Worm (Caenorhabditis elegans) whole organism, L4 larva: Measurements from ENCODE around the gene col-109.

Experiments used
- F26F4.8 ChIP-seq: fragments of 200-800 bp; sonication (Bioruptor generic); conservative IDR thresholded peaks from 2 replicates; pipeline ENCODE4 v1.3.6; 2022; ENCODE audit warnings: missing genetic modification characterization, missing compliant biosample characterization
- T26A8.4 ChIP-seq: fragments of 200-800 bp; sonication (Bioruptor generic); IDR thresholded peaks from 2 replicates; pipeline ENCODE4 v1.3.6; 2022; ENCODE audit warnings: missing genetic modification characterization, missing compliant biosample characterization
- Y48G9A.11 ChIP-seq: fragments of 200-800 bp; sonication (Bioruptor generic); IDR thresholded peaks from 2 replicates; pipeline ENCODE4 v1.3.6; 2022; ENCODE audit warnings: missing genetic modification reagents, missing genetic modification characterization, missing compliant biosample characterization
- aha-1 ChIP-seq: fragments of 150-350 bp; peaks from one replicate; lab custom pipeline; 2014; ENCODE audit warnings: missing biosample characterization, missing genetic modification characterization
- ceh-28 ChIP-seq: fragments of 150-350 bp; optimal IDR thresholded peaks from 2 replicates; lab custom pipeline; 2014; ENCODE audit warnings: missing biosample characterization, missing genetic modification reagents, missing genetic modification characterization
- ceh-44 ChIP-seq: fragments of 200-800 bp; sonication (Bioruptor generic); IDR thresholded peaks from 2 replicates; pipeline ENCODE4 v1.3.6; 2022; ENCODE audit warnings: missing genetic modification reagents, missing genetic modification characterization, missing compliant biosample characterization
- cey-2 ChIP-seq: sonication (generic microtip); optimal IDR thresholded peaks from 3 replicates; lab custom pipeline; 2017; ENCODE audit warnings: missing genetic modification characterization, mild to moderate bottlenecking, missing compliant biosample characterization, antibody characterized with exemption, borderline replicate concordance; ENCODE audit not compliant: insufficient read depth
- daf-16 ChIP-seq, 3 experiments: sonication (generic microtip); optimal IDR thresholded peaks; 2 replicates each; lab custom pipeline; 2016 to 2017; ENCODE audit warnings: missing genetic modification characterization in 3 of 3, missing genetic modification reagents in 3 of 3, mild to moderate bottlenecking in 2 of 3, missing compliant biosample characterization in 2 of 3, missing biosample characterization in 1 of 3, moderate library complexity in 1 of 3
- daf-19 ChIP-seq: fragments of 200-800 bp; sonication (Bioruptor generic); conservative IDR thresholded peaks from 2 replicates; pipeline ENCODE4 v1.3.6; 2022; ENCODE audit warnings: missing genetic modification characterization, missing compliant biosample characterization
- dmd-6 ChIP-seq: fragments of 200-800 bp; sonication (Bioruptor generic); IDR thresholded peaks from 2 replicates; pipeline ENCODE4 v1.3.6; 2022; ENCODE audit warnings: missing genetic modification reagents, missing genetic modification characterization, missing compliant biosample characterization
- dmd-8 ChIP-seq: fragments of 200-800 bp; sonication (Bioruptor generic); IDR thresholded peaks from 2 replicates; pipeline ENCODE4 v1.3.6; 2022; ENCODE audit warnings: missing genetic modification characterization, missing compliant biosample characterization
- dpl-1 ChIP-seq: fragments of 150-350 bp; optimal IDR thresholded peaks from 2 replicates; lab custom pipeline; 2014; ENCODE audit warnings: missing biosample characterization, missing genetic modification reagents, missing genetic modification characterization
- dve-1 ChIP-seq: sonication (generic microtip); optimal IDR thresholded peaks from 2 replicates; lab custom pipeline; 2017; ENCODE audit warnings: antibody characterized with exemption, mild to moderate bottlenecking, missing genetic modification characterization, missing compliant biosample characterization; ENCODE audit not compliant: insufficient read depth
- egl-43 ChIP-seq: fragments of 200-800 bp; sonication (Bioruptor generic); IDR thresholded peaks from 2 replicates; pipeline ENCODE4 v1.3.6; 2022; ENCODE audit warnings: missing genetic modification reagents, missing genetic modification characterization, missing compliant biosample characterization
- gei-8 ChIP-seq: fragments of 200-800 bp; sonication (Bioruptor generic); optimal IDR thresholded peaks from 2 replicates; lab custom pipeline; 2018; ENCODE audit warnings: mild to moderate bottlenecking, missing genetic modification characterization, missing compliant biosample characterization
- hif-1 ChIP-seq, 2 experiments: sonication (generic microtip); optimal IDR thresholded peaks; 2 replicates each; lab custom pipeline; 2016 to 2017; ENCODE audit warnings: missing compliant biosample characterization in 2 of 2, missing genetic modification characterization in 2 of 2, missing genetic modification reagents in 2 of 2, missing genotype in 2 of 2, mild to moderate bottlenecking in 1 of 2
- hlh-11 ChIP-seq: fragments of 200-800 bp; sonication (Bioruptor generic); optimal IDR thresholded peaks from 2 replicates; lab custom pipeline; 2018; ENCODE audit warnings: mild to moderate bottlenecking, missing genetic modification characterization, missing compliant biosample characterization
- hmg-1.1 ChIP-seq: fragments of 200-800 bp; sonication (Bioruptor generic); IDR thresholded peaks from 2 replicates; pipeline ENCODE4 v1.3.6; 2022; ENCODE audit warnings: missing genetic modification reagents, missing genetic modification characterization, missing compliant biosample characterization
- lin-15B ChIP-seq: fragments of 150-350 bp; sonication (generic microtip); optimal IDR thresholded peaks from 3 replicates; lab custom pipeline; 2014; ENCODE audit warnings: missing biosample characterization, missing genetic modification characterization
- lin-38 ChIP-seq: fragments of 200-800 bp; sonication (Bioruptor generic); IDR thresholded peaks from 2 replicates; pipeline ENCODE4 v1.3.6; 2022; ENCODE audit warnings: missing genetic modification reagents, missing genetic modification characterization, missing compliant biosample characterization
- lir-3 ChIP-seq: sonication (generic microtip); optimal IDR thresholded peaks from 2 replicates; lab custom pipeline; 2016; ENCODE audit warnings: mild to moderate bottlenecking, missing genetic modification characterization, missing compliant biosample characterization
- lsy-2 ChIP-seq, 2 experiments: fragments of 150-350 bp in 1 of 2; sonication (generic microtip) in 1 of 2; optimal IDR thresholded peaks; 2 replicates each; lab custom pipeline; 2014 to 2017; ENCODE audit warnings: missing biosample characterization in 2 of 2, missing genetic modification characterization in 2 of 2
- madf-9 ChIP-seq: fragments of 200-800 bp; sonication (Bioruptor generic); conservative IDR thresholded peaks from 2 replicates; pipeline ENCODE4 v1.3.6; 2022; ENCODE audit warnings: missing genetic modification reagents, missing genetic modification characterization, missing compliant biosample characterization
- mdt-29 ChIP-seq: fragments of 200-800 bp; sonication (Bioruptor generic); IDR thresholded peaks from 2 replicates; pipeline ENCODE4 v1.3.6; 2022; ENCODE audit warnings: missing genetic modification reagents, missing genetic modification characterization, missing compliant biosample characterization
- mep-1 ChIP-seq: fragments of 150-350 bp; sonication (generic microtip); optimal IDR thresholded peaks from 3 replicates; lab custom pipeline; 2014; ENCODE audit warnings: missing biosample characterization, missing genetic modification characterization
- mes-2 ChIP-seq: sonication (generic microtip); optimal IDR thresholded peaks from 2 replicates; lab custom pipeline; 2016; ENCODE audit warnings: missing genotype, mild to moderate bottlenecking, missing genetic modification characterization, missing compliant biosample characterization; ENCODE audit not compliant: poor library complexity, severe bottlenecking
- mxl-3 ChIP-seq: fragments of 200-800 bp; sonication (Bioruptor generic); optimal IDR thresholded peaks from 2 replicates; lab custom pipeline; 2018; ENCODE audit warnings: mild to moderate bottlenecking, missing genetic modification characterization, missing compliant biosample characterization
- nhr-11 ChIP-seq: fragments of 150-350 bp; optimal IDR thresholded peaks from 2 replicates; lab custom pipeline; 2014; ENCODE audit warnings: missing biosample characterization, missing genetic modification characterization
- nhr-237 ChIP-seq: sonication (generic microtip); optimal IDR thresholded peaks from 2 replicates; lab custom pipeline; 2017; ENCODE audit warnings: missing biosample characterization, missing genetic modification characterization
- nhr-76 ChIP-seq: fragments of 150-350 bp; optimal IDR thresholded peaks from 2 replicates; lab custom pipeline; 2014; ENCODE audit warnings: missing biosample characterization, missing genetic modification characterization
- nhr-77 ChIP-seq: fragments of 150-350 bp; optimal IDR thresholded peaks from 2 replicates; lab custom pipeline; 2014; ENCODE audit warnings: missing biosample characterization, missing genetic modification characterization
- rbr-2 ChIP-seq: sonication (generic microtip); optimal IDR thresholded peaks from 2 replicates; lab custom pipeline; 2016; ENCODE audit warnings: missing genotype, missing genetic modification characterization, missing compliant biosample characterization
- set-16 ChIP-seq: fragments of 200-800 bp; sonication (Bioruptor generic); IDR thresholded peaks from 2 replicates; pipeline ENCODE4 v1.3.6; 2022; ENCODE audit warnings: missing genetic modification reagents, missing genetic modification characterization, missing compliant biosample characterization
- spr-1 ChIP-seq: sonication (generic microtip); optimal IDR thresholded peaks from 2 replicates; lab custom pipeline; 2016; ENCODE audit warnings: mild to moderate bottlenecking, missing genetic modification characterization, missing compliant biosample characterization
- tag-97 ChIP-seq: fragments of 200-800 bp; sonication (Bioruptor generic); IDR thresholded peaks from 2 replicates; pipeline ENCODE4 v1.3.6; 2022; ENCODE audit warnings: missing genetic modification characterization, missing compliant biosample characterization
- unc-39 ChIP-seq: sonication (generic microtip); optimal IDR thresholded peaks from 2 replicates; lab custom pipeline; 2017; ENCODE audit warnings: missing biosample characterization, missing genetic modification characterization
- unc-62 ChIP-seq, 3 experiments: fragments of 150-350 bp in 1 of 3; sonication (generic microtip); optimal IDR thresholded peaks in 2 of 3; peaks in 1 of 3; 1 replicate in 1 of 3; 2 replicates in 2 of 3; lab custom pipeline; 2014 to 2017; ENCODE audit warnings: missing biosample characterization in 3 of 3, missing genetic modification characterization in 3 of 3, missing genetic modification reagents in 3 of 3, missing genotype in 1 of 3
- vab-7 ChIP-seq: fragments of 200-800 bp; sonication (Bioruptor generic); IDR thresholded peaks from 2 replicates; pipeline ENCODE4 v1.3.6; 2022; ENCODE audit warnings: missing genetic modification reagents, missing genetic modification characterization, missing compliant biosample characterization
- zfp-2 ChIP-seq: sonication (generic microtip); optimal IDR thresholded peaks from 2 replicates; lab custom pipeline; 2016; ENCODE audit warnings: mild to moderate bottlenecking, missing genetic modification characterization, missing compliant biosample characterization
- zip-11 ChIP-seq: fragments of 200-800 bp; sonication (Bioruptor generic); IDR thresholded peaks from 2 replicates; pipeline ENCODE4 v1.3.6; 2022; ENCODE audit warnings: missing genetic modification characterization, missing compliant biosample characterization

Gene col-109

DNA sequence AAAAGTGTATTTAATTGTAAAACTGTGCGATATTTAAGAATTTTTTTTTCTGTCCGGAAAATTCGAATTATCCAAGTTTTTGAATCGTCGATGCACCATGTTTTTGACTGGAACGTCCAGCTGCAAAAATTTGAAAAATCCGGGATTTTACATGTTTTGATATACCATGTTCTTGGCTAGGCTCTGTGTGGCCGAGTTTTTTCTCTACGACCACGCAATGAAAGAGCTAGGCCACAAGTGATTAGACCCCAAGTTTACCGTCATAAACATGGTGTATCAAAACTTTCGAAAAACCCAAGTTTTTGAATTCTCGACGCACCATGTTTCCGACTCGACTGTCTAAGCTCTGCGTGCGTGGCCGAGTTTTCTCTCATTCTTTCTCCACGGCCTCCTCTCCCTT lies 24.6 kb upstream of the col-109 start:
- TF ChIP-seq aha-1 (peak; percentile 97), rbr-2 (tag; lab: Kevin White, UChicago) (no peak), vab-7 (no peak)

DNA sequence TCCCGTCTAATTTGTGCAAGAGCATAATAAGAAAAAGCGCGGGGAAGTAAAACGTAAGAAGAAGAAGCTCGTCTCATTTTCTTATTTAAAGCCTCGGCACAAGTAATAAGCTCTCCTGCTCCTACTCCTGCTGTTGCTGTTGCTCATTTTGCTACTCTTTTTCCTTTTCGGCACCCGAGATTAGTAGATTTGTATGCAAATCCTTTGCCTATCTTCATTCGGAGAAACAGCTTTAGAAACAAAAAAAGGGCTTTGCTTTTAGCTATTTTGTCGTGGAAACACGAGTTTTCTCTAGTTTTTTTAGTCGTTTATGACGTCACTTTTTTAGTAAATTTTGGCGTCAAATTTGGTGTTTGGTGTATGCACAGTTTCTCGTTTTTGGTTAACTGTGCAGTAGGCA lies 23.6 kb upstream of the col-109 start:
- TF ChIP-seq T26A8.4 (GFP tag; lab: Robert Waterston, UW): no peak
- no peak for TF ChIP-seq zip-11 (GFP tag; lab: Robert Waterston, UW)
- no peak for TF ChIP-seq spr-1
- peak; percentile 22 for TF ChIP-seq aha-1
- TF ChIP-seq Y48G9A.11 (GFP tag; lab: Robert Waterston, UW): no peak
- TF ChIP-seq daf-19: no peak
- TF ChIP-seq F26F4.8 (GFP tag; lab: Robert Waterston, UW): no peak
- TF ChIP-seq, all 104 proteins: peak for 1

DNA sequence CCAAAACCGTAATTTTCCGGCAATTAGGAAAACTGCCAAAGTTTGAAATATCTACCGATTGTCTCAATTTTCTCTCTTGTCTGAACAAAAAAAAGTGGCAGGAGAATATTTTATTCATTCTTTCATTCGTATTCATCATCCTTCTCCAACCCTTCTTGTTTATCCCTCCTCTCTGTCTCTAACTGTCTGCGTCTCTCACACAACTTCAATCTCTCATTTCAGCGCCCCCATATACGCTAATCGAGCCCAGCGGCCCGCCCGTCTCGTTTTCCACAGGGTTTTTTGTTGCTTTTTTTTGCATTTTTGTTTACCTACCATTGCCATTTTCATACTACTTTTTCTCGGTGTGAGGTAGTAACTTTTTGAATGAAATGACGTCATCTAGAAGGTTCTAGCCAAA lies 22.3 kb upstream of the col-109 start:
- TF ChIP-seq mes-2 (peak; percentile 18), rbr-2 (tag; lab: Kevin White, UChicago) (peak; percentile 28), nhr-237 (tag; lab: Kevin White, UChicago) (no peak), Y48G9A.11 (GFP tag; lab: Robert Waterston, UW) (no peak), dmd-8 (no peak), mdt-29 (GFP tag; lab: Robert Waterston, UW) (no peak), lsy-2 (tag; optimal IDR thresholded peaks at IDR 0.05; lab: Kevin White, UChicago) (peak in 1 of 2 experiments; percentile 7), hmg-1.1 (0 out of 2 replicates have a peak, but pooled peaks have one; percentile 8)
- TF ChIP-seq, all 104 proteins: peak for 4

DNA sequence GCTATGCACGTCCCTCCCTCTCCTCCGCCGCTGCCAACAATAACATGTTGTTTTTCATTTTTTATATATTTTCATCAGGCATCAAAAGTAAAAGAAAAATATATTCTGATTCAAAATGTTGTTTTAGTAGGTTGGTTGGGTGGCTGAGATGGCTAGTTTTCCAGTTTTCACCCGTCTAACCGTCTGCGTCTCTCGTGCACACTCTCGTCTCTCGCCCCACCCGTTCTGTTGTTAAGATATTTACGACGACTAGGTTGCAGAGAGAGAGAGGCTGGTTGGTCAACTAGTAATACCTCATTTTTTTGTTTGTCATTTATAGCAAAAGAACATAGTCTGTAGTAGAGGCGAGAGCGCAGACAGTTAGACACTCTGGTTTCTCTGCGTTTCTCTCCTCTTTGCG lies 18.5 kb upstream of the col-109 start:
- peak in 1 of 2 experiments; percentile 13 for TF ChIP-seq lsy-2 (tag; optimal IDR thresholded peaks at IDR 0.05; lab: Kevin White, UChicago)
- TF ChIP-seq dve-1 (tag; lab: Kevin White, UChicago): peak; percentile 8
- TF ChIP-seq unc-62 (GFP tag; optimal IDR thresholded peaks at IDR 0.05 in 1 of 2; lab: Kevin White, UChicago): peak in 1 of 2 experiments; percentile 38
- TF ChIP-seq unc-62 (tag; optimal IDR thresholded peaks at IDR 0.05; lab: Kevin White, UChicago): no peak
- TF ChIP-seq daf-16 (GFP tag; optimal IDR thresholded peaks at IDR 0.05; lab: Kevin White, UChicago): peak in 1 of 2 experiments; percentile 26
- peak; percentile 57 for TF ChIP-seq daf-16 (tag; optimal IDR thresholded peaks at IDR 0.05; lab: Kevin White, UChicago)
- 0 out of 2 replicates have a peak, but pooled peaks have one; percentile 12 for TF ChIP-seq egl-43 (GFP tag; lab: Robert Waterston, UW)
- TF ChIP-seq hlh-11: peak; percentile 29
- TF ChIP-seq nhr-77 (tag; lab: Kevin White, UChicago): no peak
- no peak for TF ChIP-seq tag-97 (GFP tag; lab: Robert Waterston, UW)

DNA sequence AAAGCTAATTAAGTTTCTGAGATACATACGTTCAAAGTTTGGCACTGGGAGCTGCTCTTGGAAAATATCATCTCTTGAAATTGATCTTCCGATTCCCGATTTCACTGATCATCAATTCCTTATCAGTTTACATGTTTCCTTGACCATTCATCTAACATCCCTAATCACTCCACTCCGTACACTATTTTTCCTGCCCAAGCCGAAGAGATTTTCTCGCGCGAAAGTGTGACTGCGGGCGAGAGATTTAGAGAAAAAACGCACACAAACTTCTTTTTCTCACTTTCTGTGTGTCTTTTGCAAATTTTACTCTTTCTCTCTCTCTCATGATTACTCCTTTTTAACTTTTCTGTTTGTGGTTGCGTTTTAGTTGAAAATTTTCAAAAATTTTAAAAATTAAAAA lies 17.1 kb upstream of the col-109 start:
- peak; percentile 67 for TF ChIP-seq nhr-77 (tag; lab: Kevin White, UChicago)
- TF ChIP-seq ceh-44 (GFP tag; lab: Robert Waterston, UW): no peak
- no peak for TF ChIP-seq unc-39 (tag; lab: Kevin White, UChicago)
- TF ChIP-seq lin-38 (GFP tag; lab: Robert Waterston, UW): no peak
- peak; percentile 84 for TF ChIP-seq aha-1
- no peak for TF ChIP-seq lir-3 (tag; lab: Kevin White, UChicago)
- no peak for TF ChIP-seq zip-11 (GFP tag; lab: Robert Waterston, UW)
- no peak for TF ChIP-seq ceh-28 (tag; lab: Kevin White, UChicago)
- TF ChIP-seq hlh-11: peak; percentile 81
- TF ChIP-seq nhr-11 (tag; lab: Kevin White, UChicago): peak; percentile 42
- no peak for TF ChIP-seq zfp-2
- no peak for TF ChIP-seq daf-16 (GFP tag; optimal IDR thresholded peaks at IDR 0.05; lab: Kevin White, UChicago)
- TF ChIP-seq daf-16 (tag; optimal IDR thresholded peaks at IDR 0.05; lab: Kevin White, UChicago): peak; percentile 91
- peak in 1 of 2 experiments; percentile 65 for TF ChIP-seq lsy-2 (tag; optimal IDR thresholded peaks at IDR 0.05; lab: Kevin White, UChicago)
- no peak for TF ChIP-seq cey-2 (tag; lab: Kevin White, UChicago)
- no peak for TF ChIP-seq nhr-76
- TF ChIP-seq gei-8: no peak
- TF ChIP-seq set-16: no peak
- peak in 1 of 2 experiments; percentile 11 for TF ChIP-seq unc-62 (GFP tag; optimal IDR thresholded peaks at IDR 0.05 in 1 of 2; lab: Kevin White, UChicago)
- no peak for TF ChIP-seq unc-62 (tag; optimal IDR thresholded peaks at IDR 0.05; lab: Kevin White, UChicago)
- no peak for TF ChIP-seq lin-15B (tag; lab: Kevin White, UChicago)
- peak in 1 of 2 experiments; percentile 16 for TF ChIP-seq hif-1 (tag; optimal IDR thresholded peaks at IDR 0.05; lab: Kevin White, UChicago)
- TF ChIP-seq mep-1 (tag; lab: Kevin White, UChicago): peak; percentile 61
- no peak for TF ChIP-seq madf-9 (GFP tag; lab: Robert Waterston, UW)
- TF ChIP-seq mxl-3: peak; percentile 59
- peak; percentile 63 for TF ChIP-seq mes-2
- peak; percentile 12 for TF ChIP-seq dpl-1 (GFP tag; lab: Kevin White, UChicago)
- peak; percentile 85 for TF ChIP-seq dmd-6 (GFP tag; lab: Robert Waterston, UW)
